ENCODE assay signal across 1 fruit fly cellular context in the genomic region with DNA sequence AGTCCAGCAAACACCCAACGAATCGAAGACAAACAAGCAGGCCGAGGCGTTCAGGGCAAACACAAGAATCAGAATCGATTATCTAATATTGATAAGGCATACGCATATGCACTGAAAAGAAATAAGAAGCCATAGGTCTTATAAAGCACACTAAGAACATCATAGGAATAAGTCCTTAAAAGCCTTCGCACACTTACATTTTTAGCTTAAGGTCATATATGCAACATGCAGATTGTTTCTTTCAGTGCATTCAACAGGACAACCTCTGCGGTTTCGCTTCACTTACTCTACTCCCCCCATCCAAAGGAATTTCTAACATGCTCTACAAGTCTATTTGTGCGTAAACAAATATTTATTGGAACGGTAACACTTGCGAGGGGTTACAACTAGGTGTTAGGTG.
TF ChIP-seq lines count a peak whose summit lies in the region.

No protein-coding gene starts in this region.

TF ChIP-seq in whole organism, embryonic, 481 proteins besides CTCF, POLR2A, EP300 and RAD21 (continued from another document and continues in another):
- TF ChIP-seq CG11504 (tag; optimal IDR thresholded peaks at IDR 0.05; lab: Kevin White, UChicago), result peak; percentile 55
- no peak for TF ChIP-seq CG12155 (GFP tag; optimal IDR thresholded peaks at IDR 0.05; lab: Kevin White, UChicago)
- TF ChIP-seq sd (tag; optimal IDR thresholded peaks at IDR 0.05; lab: Kevin White, UChicago), result no peak
- no peak for TF ChIP-seq Dip2 (GFP tag; IDR thresholded peaks at IDR 0.05; lab: Robert Waterston, UW)
- TF ChIP-seq H2.0 (GFP tag; IDR thresholded peaks at IDR 0.05; lab: Robert Waterston, UW), result peak; percentile 32; the same call in 1 of the 2 replicates
- no peak for TF ChIP-seq Ravus (GFP tag; IDR thresholded peaks at IDR 0.05; lab: Robert Waterston, UW)
- peak; percentile 71 for TF ChIP-seq CG4820 (GFP tag; optimal IDR thresholded peaks at IDR 0.05; lab: Kevin White, UChicago)
- TF ChIP-seq NC2α (GFP tag; optimal IDR thresholded peaks at IDR 0.05; lab: Kevin White, UChicago), result peak; percentile 13
- peak; percentile 21 for TF ChIP-seq CG12104 (GFP tag; optimal IDR thresholded peaks at IDR 0.05; lab: Kevin White, UChicago)
- peak; percentile 38; the same call in 1 of the 3 replicates for TF ChIP-seq CG11695 (GFP tag; IDR thresholded peaks at IDR 0.05; lab: Robert Waterston, UW)
- peak; percentile 61 for TF ChIP-seq CG10267 (tag; optimal IDR thresholded peaks at IDR 0.05; lab: Kevin White, UChicago)
- no peak for TF ChIP-seq aop (GFP tag; IDR thresholded peaks at IDR 0.05; lab: Robert Waterston, UW)
- TF ChIP-seq Awh (GFP tag; IDR thresholded peaks at IDR 0.05; lab: Robert Waterston, UW), result no peak
- peak; percentile 1 for TF ChIP-seq CG1792 (GFP tag; optimal IDR thresholded peaks at IDR 0.05; lab: Kevin White, UChicago)
- TF ChIP-seq pb (GFP tag; optimal IDR thresholded peaks at IDR 0.05; lab: Kevin White, UChicago), result no peak
- peak; percentile 66 for TF ChIP-seq Atf3 (GFP tag; optimal IDR thresholded peaks at IDR 0.05; lab: Kevin White, UChicago)
- no peak for TF ChIP-seq Fer1 (GFP tag; optimal IDR thresholded peaks at IDR 0.05; lab: Kevin White, UChicago)
- no peak for TF ChIP-seq Neu2 (GFP tag; optimal IDR thresholded peaks at IDR 0.05; lab: Kevin White, UChicago; ENCODE audit: borderline replicate concordance)
- peak; percentile 42; the same call in 1 of the 2 replicates for TF ChIP-seq sob (GFP tag; IDR thresholded peaks at IDR 0.05; lab: Robert Waterston, UW)
- TF ChIP-seq fu2 (GFP tag; optimal IDR thresholded peaks at IDR 0.05; lab: Kevin White, UChicago), result no peak
- no peak for TF ChIP-seq CG10543 (GFP tag; optimal IDR thresholded peaks at IDR 0.05; lab: Kevin White, UChicago)
- peak; percentile 71 for TF ChIP-seq CG8924 (tag; optimal IDR thresholded peaks at IDR 0.05; lab: Kevin White, UChicago)
- peak; percentile 42 for TF ChIP-seq CG5180 (GFP tag; optimal IDR thresholded peaks at IDR 0.05; lab: Kevin White, UChicago)
- TF ChIP-seq Nf-YA (GFP tag; IDR thresholded peaks at IDR 0.05; lab: Robert Waterston, UW), result 0 out of 2 replicates have a peak, but pooled peaks have one; percentile 51
- peak; percentile 83 for TF ChIP-seq dmrt11E (tag; optimal IDR thresholded peaks at IDR 0.05; lab: Kevin White, UChicago)
- TF ChIP-seq CG5245 (GFP tag; optimal IDR thresholded peaks at IDR 0.05; lab: Kevin White, UChicago), result peak; percentile 32
- no peak for TF ChIP-seq disco-r (GFP tag; optimal IDR thresholded peaks at IDR 0.05; lab: Kevin White, UChicago)
- TF ChIP-seq CG3847 (GFP tag; IDR thresholded peaks at IDR 0.05; lab: Robert Waterston, UW), result no peak
- no peak for TF ChIP-seq CG43689 (GFP tag; IDR thresholded peaks at IDR 0.05; lab: Robert Waterston, UW)
- no peak for TF ChIP-seq CG2120 (GFP tag; optimal IDR thresholded peaks at IDR 0.05; lab: Kevin White, UChicago)
- peak; percentile 55 for TF ChIP-seq Vsx1 (GFP tag; optimal IDR thresholded peaks at IDR 0.05; lab: Kevin White, UChicago)
- peak; percentile 30 for TF ChIP-seq CG9437 (GFP tag; optimal IDR thresholded peaks at IDR 0.05; lab: Kevin White, UChicago)
- TF ChIP-seq Doc2 (GFP tag; IDR thresholded peaks at IDR 0.05; lab: Robert Waterston, UW), result no peak
- TF ChIP-seq croc (GFP tag; conservative IDR thresholded peaks at IDR 0.05; lab: Robert Waterston, UW), result peak; percentile 26; the same call in 2 of the 3 replicates
- no peak for TF ChIP-seq zen2 (GFP tag; IDR thresholded peaks at IDR 0.05; lab: Robert Waterston, UW; ENCODE audit: partially characterized antibody)
- TF ChIP-seq CG7928 (GFP tag; optimal IDR thresholded peaks at IDR 0.05; lab: Kevin White, UChicago), result no peak
- peak; percentile 48 for TF ChIP-seq fd64A (GFP tag; optimal IDR thresholded peaks at IDR 0.05; lab: Kevin White, UChicago)
- TF ChIP-seq chn (GFP tag; optimal IDR thresholded peaks at IDR 0.05; lab: Kevin White, UChicago), result peak; percentile 61
- TF ChIP-seq Pdp1 (GFP tag; optimal IDR thresholded peaks at IDR 0.05; lab: Kevin White, UChicago), result peak; percentile 58 to 75
- TF ChIP-seq CG16815 (GFP tag; optimal IDR thresholded peaks at IDR 0.05; lab: Kevin White, UChicago), result peak; percentile 53
- TF ChIP-seq Mrtf (GFP tag; IDR thresholded peaks at IDR 0.05; lab: Robert Waterston, UW), result no peak
- peak; percentile 8 for TF ChIP-seq Sry-β (GFP tag; optimal IDR thresholded peaks at IDR 0.05; lab: Kevin White, UChicago)
- peak; percentile 26 for TF ChIP-seq CG17385 (GFP tag; optimal IDR thresholded peaks at IDR 0.05; lab: Kevin White, UChicago)
- TF ChIP-seq B-H1 (GFP tag; IDR thresholded peaks at IDR 0.05; lab: Robert Waterston, UW), result no peak
- peak; percentile 55 for TF ChIP-seq fd102C (GFP tag; optimal IDR thresholded peaks at IDR 0.05; lab: Kevin White, UChicago)
- TF ChIP-seq pnt (GFP tag; optimal IDR thresholded peaks at IDR 0.05; lab: Kevin White, UChicago), result peak; percentile 56
- peak in 1 of 2 experiments; percentile 26 for TF ChIP-seq Hr78 (GFP tag; optimal IDR thresholded peaks at IDR 0.05; lab: Kevin White, UChicago)
- TF ChIP-seq CG4707 (GFP tag; optimal IDR thresholded peaks at IDR 0.05; lab: Kevin White, UChicago), result peak; percentile 3
- TF ChIP-seq usp (GFP tag; optimal IDR thresholded peaks at IDR 0.05; lab: Kevin White, UChicago), result no peak
- TF ChIP-seq grn (GFP tag; optimal IDR thresholded peaks at IDR 0.05; lab: Kevin White, UChicago), result peak; percentile 100
- TF ChIP-seq ATbp (GFP tag; optimal IDR thresholded peaks at IDR 0.05; lab: Kevin White, UChicago), result peak; percentile 22
- TF ChIP-seq CG1602 (GFP tag; optimal IDR thresholded peaks at IDR 0.05; lab: Kevin White, UChicago), result peak; percentile 65
- peak; percentile 66 for TF ChIP-seq otp (GFP tag; IDR thresholded peaks at IDR 0.05; lab: Robert Waterston, UW)
- TF ChIP-seq so (GFP tag; IDR thresholded peaks at IDR 0.05; lab: Robert Waterston, UW), result no peak
- no peak for TF ChIP-seq mld (GFP tag; IDR thresholded peaks at IDR 0.05; lab: Robert Waterston, UW; ENCODE audit: partially characterized antibody)
- peak; percentile 0 for TF ChIP-seq CG6654 (GFP tag; optimal IDR thresholded peaks at IDR 0.05; lab: Kevin White, UChicago)
- TF ChIP-seq Deaf1 (tag; optimal IDR thresholded peaks at IDR 0.05; lab: Kevin White, UChicago), result peak; percentile 26
- peak; percentile 91 for TF ChIP-seq Med (GFP tag; lab: Kevin White, UChicago)
- TF ChIP-seq vfl (GFP tag; optimal IDR thresholded peaks at IDR 0.05; lab: Kevin White, UChicago), result no peak
- TF ChIP-seq E2f1 (GFP tag; IDR thresholded peaks at IDR 0.05; lab: Robert Waterston, UW), result peak; percentile 55
- TF ChIP-seq CG10366 (GFP tag; IDR thresholded peaks at IDR 0.05; lab: Robert Waterston, UW), result peak; percentile 43; the same call in 1 of the 2 replicates
- peak; percentile 50 for TF ChIP-seq CG8089 (GFP tag; optimal IDR thresholded peaks at IDR 0.05; lab: Kevin White, UChicago)
- TF ChIP-seq CG13123 (GFP tag; optimal IDR thresholded peaks at IDR 0.05; lab: Kevin White, UChicago), result peak; percentile 24
- peak; percentile 47 for TF ChIP-seq org-1 (GFP tag; optimal IDR thresholded peaks at IDR 0.05; lab: Kevin White, UChicago)
- TF ChIP-seq CG1233 (GFP tag; optimal IDR thresholded peaks at IDR 0.05; lab: Kevin White, UChicago), result peak; percentile 30
- TF ChIP-seq pum (GFP tag; optimal IDR thresholded peaks at IDR 0.05; lab: Kevin White, UChicago), result peak; percentile 14
- peak; percentile 10 for TF ChIP-seq Lhr (GFP tag; optimal IDR thresholded peaks at IDR 0.05; lab: Kevin White, UChicago)
- TF ChIP-seq chm (GFP tag; IDR thresholded peaks at IDR 0.05; lab: Robert Waterston, UW), result peak; percentile 84
- peak; percentile 55 for TF ChIP-seq CG8359 (GFP tag; optimal IDR thresholded peaks at IDR 0.05; lab: Kevin White, UChicago; ENCODE audit: borderline replicate concordance)
- peak; percentile 70 for TF ChIP-seq run (tag; optimal IDR thresholded peaks at IDR 0.05; lab: Kevin White, UChicago)
- no peak for TF ChIP-seq abd-A (tag; optimal IDR thresholded peaks at IDR 0.05; lab: Kevin White, UChicago)
- TF ChIP-seq CG12236 (GFP tag; optimal IDR thresholded peaks at IDR 0.05; lab: Kevin White, UChicago), result peak; percentile 41
- TF ChIP-seq shn (GFP tag; optimal IDR thresholded peaks at IDR 0.05; lab: Kevin White, UChicago), result peak; percentile 52
- no peak for TF ChIP-seq Six4 (GFP tag; optimal IDR thresholded peaks at IDR 0.05; lab: Kevin White, UChicago)
- peak; percentile 67 for TF ChIP-seq sens-2 (GFP tag; IDR thresholded peaks at IDR 0.05; lab: Robert Waterston, UW)
- TF ChIP-seq Myb (GFP tag; optimal IDR thresholded peaks at IDR 0.05; lab: Kevin White, UChicago), result peak; percentile 46
- TF ChIP-seq CG18476 (GFP tag; optimal IDR thresholded peaks at IDR 0.05; lab: Kevin White, UChicago), result peak; percentile 23
- peak in 1 of 3 experiments; percentile 77 for TF ChIP-seq lola (GFP tag; optimal IDR thresholded peaks at IDR 0.05; lab: Kevin White, UChicago)
- peak; percentile 48 to 80 for TF ChIP-seq chif (GFP tag; optimal IDR thresholded peaks at IDR 0.05; lab: Kevin White, UChicago)
- no peak for TF ChIP-seq gsb (GFP tag; IDR thresholded peaks at IDR 0.05; lab: Robert Waterston, UW)
- TF ChIP-seq Sry-δ (GFP tag; optimal IDR thresholded peaks at IDR 0.05; lab: Kevin White, UChicago), result peak; percentile 27
- TF ChIP-seq CrebB (tag; optimal IDR thresholded peaks at IDR 0.05; lab: Kevin White, UChicago), result no peak
- peak; percentile 28 for TF ChIP-seq HLH54F (GFP tag; optimal IDR thresholded peaks at IDR 0.05; lab: Kevin White, UChicago)
- TF ChIP-seq HLH3B (GFP tag; IDR thresholded peaks at IDR 0.05; lab: Robert Waterston, UW), result peak; percentile 50; the same call in 1 of the 2 replicates
- peak; percentile 28; the same call in 1 of the 3 replicates for TF ChIP-seq H15 (GFP tag; IDR thresholded peaks at IDR 0.05; lab: Robert Waterston, UW)
- no peak for TF ChIP-seq Bteb2 (GFP tag; optimal IDR thresholded peaks at IDR 0.05; lab: Kevin White, UChicago)
- peak; percentile 72 for TF ChIP-seq zen (tag; optimal IDR thresholded peaks at IDR 0.05; lab: Kevin White, UChicago)
- TF ChIP-seq Rfx (GFP tag; IDR thresholded peaks at IDR 0.05; lab: Robert Waterston, UW), result peak; percentile 30; the same call in 1 of the 2 replicates
- peak; percentile 32 for TF ChIP-seq CG3838 (GFP tag; optimal IDR thresholded peaks at IDR 0.05; lab: Kevin White, UChicago)
- no peak for TF ChIP-seq CG15479 (GFP tag; optimal IDR thresholded peaks at IDR 0.05; lab: Kevin White, UChicago)
- no peak for TF ChIP-seq CG13894 (tag; optimal IDR thresholded peaks at IDR 0.05; lab: Kevin White, UChicago)
- TF ChIP-seq pzg (GFP tag; optimal IDR thresholded peaks at IDR 0.05; lab: Kevin White, UChicago), result no peak
- TF ChIP-seq CG4617 (GFP tag; optimal IDR thresholded peaks at IDR 0.05; lab: Kevin White, UChicago; ENCODE audit: borderline replicate concordance), result peak; percentile 8
- 0 out of 2 replicates have a peak, but pooled peaks have one; percentile 28 for TF ChIP-seq CG4730 (GFP tag; IDR thresholded peaks at IDR 0.05; lab: Robert Waterston, UW)
- TF ChIP-seq CG7372 (GFP tag; IDR thresholded peaks at IDR 0.05; lab: Robert Waterston, UW), result no peak
- TF ChIP-seq CG17568 (GFP tag; optimal IDR thresholded peaks at IDR 0.05; lab: Kevin White, UChicago), result no peak
- TF ChIP-seq Gsc (GFP tag; IDR thresholded peaks at IDR 0.05; lab: Robert Waterston, UW), result peak; percentile 38; the same call in 1 of the 2 replicates
- TF ChIP-seq CG2889 (GFP tag; IDR thresholded peaks at IDR 0.05; lab: Robert Waterston, UW), result peak; percentile 58; the same call in 1 of the 3 replicates
- TF ChIP-seq Antp (GFP tag; optimal IDR thresholded peaks at IDR 0.05; lab: Kevin White, UChicago), result peak; percentile 65
- peak; percentile 48 for TF ChIP-seq lmd (GFP tag; IDR thresholded peaks at IDR 0.05; lab: Robert Waterston, UW)
- TF ChIP-seq ro (GFP tag; IDR thresholded peaks at IDR 0.05; lab: Robert Waterston, UW), result no peak
- TF ChIP-seq bcd (GFP tag; optimal IDR thresholded peaks at IDR 0.05; lab: Kevin White, UChicago), result peak; percentile 23
- TF ChIP-seq nmo (GFP tag; optimal IDR thresholded peaks at IDR 0.05; lab: Kevin White, UChicago), result peak; percentile 74
- TF ChIP-seq CG33557 (GFP tag; optimal IDR thresholded peaks at IDR 0.05; lab: Kevin White, UChicago), result peak; percentile 49
- no peak for TF ChIP-seq Eip74EF (GFP tag; optimal IDR thresholded peaks at IDR 0.05; lab: Kevin White, UChicago)
- TF ChIP-seq pfk (GFP tag; optimal IDR thresholded peaks at IDR 0.05; lab: Kevin White, UChicago), result no peak
- TF ChIP-seq CG2116 (GFP tag; optimal IDR thresholded peaks at IDR 0.05; lab: Kevin White, UChicago), result no peak
- TF ChIP-seq CG2712 (tag; optimal IDR thresholded peaks at IDR 0.05; lab: Kevin White, UChicago), result peak; percentile 77
- TF ChIP-seq dimm (GFP tag; IDR thresholded peaks at IDR 0.05; lab: Robert Waterston, UW), result peak; percentile 36; the same call in 1 of the 2 replicates
- TF ChIP-seq gro (GFP tag; optimal IDR thresholded peaks at IDR 0.05; lab: Kevin White, UChicago), result no peak
- TF ChIP-seq tll (GFP tag; optimal IDR thresholded peaks at IDR 0.05; lab: Kevin White, UChicago), result peak in 1 of 2 experiments; percentile 66
- TF ChIP-seq Ets97D (GFP tag; optimal IDR thresholded peaks at IDR 0.05; lab: Kevin White, UChicago), result peak; percentile 5
- TF ChIP-seq CG18262 (tag; optimal IDR thresholded peaks at IDR 0.05; lab: Kevin White, UChicago), result peak; percentile 76
- TF ChIP-seq Hr3 (GFP tag; optimal IDR thresholded peaks at IDR 0.05; lab: Kevin White, UChicago), result peak; percentile 38
- 0 out of 3 replicates have a peak, but pooled peaks have one; percentile 12 for TF ChIP-seq sr (GFP tag; IDR thresholded peaks at IDR 0.05; lab: Robert Waterston, UW)
- TF ChIP-seq HLHmδ (GFP tag; optimal IDR thresholded peaks at IDR 0.05; lab: Kevin White, UChicago), result no peak
- TF ChIP-seq Optix (GFP tag; IDR thresholded peaks at IDR 0.05; lab: Robert Waterston, UW), result peak; percentile 54; the same call in 1 of the 3 replicates
- TF ChIP-seq BtbVII (GFP tag; optimal IDR thresholded peaks at IDR 0.05; lab: Kevin White, UChicago), result peak; percentile 2
- no peak for TF ChIP-seq trh (GFP tag; optimal IDR thresholded peaks at IDR 0.05; lab: Kevin White, UChicago)
- peak; percentile 19 for TF ChIP-seq CG30403 (GFP tag; optimal IDR thresholded peaks at IDR 0.05; lab: Kevin White, UChicago)
- TF ChIP-seq klu (GFP tag; IDR thresholded peaks at IDR 0.05; lab: Robert Waterston, UW), result no peak
- peak; percentile 45 for TF ChIP-seq onecut (GFP tag; IDR thresholded peaks at IDR 0.05; lab: Robert Waterston, UW)
- TF ChIP-seq Hsf (GFP tag; optimal IDR thresholded peaks at IDR 0.05; lab: Kevin White, UChicago), result peak; percentile 50
- TF ChIP-seq HLH4C (GFP tag; IDR thresholded peaks at IDR 0.05; lab: Robert Waterston, UW; ENCODE audit: partially characterized antibody), result no peak
- peak; percentile 45 for TF ChIP-seq tin (GFP tag; optimal IDR thresholded peaks at IDR 0.05; lab: Kevin White, UChicago)
